Worm (Caenorhabditis elegans) whole organism, L2 larva: ENCODE data around the gene mdt-26.

Source experiments
- C34F6.9 ChIP-seq: fragments of 150-350 bp; optimal IDR thresholded peaks from 2 replicates; lab custom pipeline; 2014; ENCODE audit warnings: missing biosample characterization, missing genetic modification characterization
- F13H6.1 ChIP-seq: sonication (generic microtip); optimal IDR thresholded peaks from 2 replicates; lab custom pipeline; 2016; ENCODE audit warnings: missing genetic modification characterization, missing compliant biosample characterization
- R02D3.7 ChIP-seq: fragments of 150-350 bp; optimal IDR thresholded peaks from 2 replicates; lab custom pipeline; 2014; ENCODE audit warnings: missing biosample characterization, missing genetic modification characterization
- Y55F3AM.14 ChIP-seq: fragments of 200-800 bp; sonication (Bioruptor generic); optimal IDR thresholded peaks from 2 replicates; lab custom pipeline; 2018; ENCODE audit warnings: mild to moderate bottlenecking, missing genetic modification characterization, missing compliant biosample characterization
- ZK546.5 ChIP-seq: sonication (generic microtip); optimal IDR thresholded peaks from 2 replicates; lab custom pipeline; 2017; ENCODE audit warnings: missing biosample characterization, missing genetic modification characterization
- alr-1 ChIP-seq: fragments of 150-350 bp; optimal IDR thresholded peaks from 2 replicates; lab custom pipeline; 2014; ENCODE audit warnings: missing biosample characterization, missing genetic modification characterization
- ceh-16 ChIP-seq: fragments of 150-350 bp; optimal IDR thresholded peaks from 2 replicates; lab custom pipeline; 2014; ENCODE audit warnings: missing biosample characterization, missing genetic modification characterization
- crh-2 ChIP-seq: sonication (generic microtip); optimal IDR thresholded peaks from 2 replicates; lab custom pipeline; 2017; ENCODE audit warnings: missing biosample characterization, missing genetic modification characterization
- dmd-4 ChIP-seq: sonication (generic microtip); optimal IDR thresholded peaks from 2 replicates; lab custom pipeline; 2017; ENCODE audit warnings: missing biosample characterization, missing genetic modification characterization
- egl-27 ChIP-seq: sonication (generic microtip); optimal IDR thresholded peaks from 3 replicates; lab custom pipeline; 2017; ENCODE audit warnings: missing biosample characterization, missing genetic modification reagents, missing genetic modification characterization
- elt-1 ChIP-seq: fragments of 150-350 bp; optimal IDR thresholded peaks from 2 replicates; lab custom pipeline; 2014; ENCODE audit warnings: missing biosample characterization, missing genetic modification characterization
- elt-3 ChIP-seq: sonication (generic microtip); optimal IDR thresholded peaks from 2 replicates; lab custom pipeline; 2017; ENCODE audit warnings: missing biosample characterization, missing genetic modification characterization
- fos-1 ChIP-seq: fragments of 150-350 bp; optimal IDR thresholded peaks from 2 replicates; lab custom pipeline; 2014; ENCODE audit warnings: missing biosample characterization, missing genetic modification characterization
- gmeb-1 ChIP-seq: fragments of 150-350 bp; optimal IDR thresholded peaks from 2 replicates; lab custom pipeline; 2014; ENCODE audit warnings: missing biosample characterization, missing genetic modification characterization
- lin-11 ChIP-seq: fragments of 150-350 bp; sonication (generic microtip); optimal IDR thresholded peaks from 2 replicates; lab custom pipeline; 2014; ENCODE audit warnings: missing biosample characterization, missing genetic modification characterization, inconsistent platforms, mixed read lengths
- lsy-2 ChIP-seq, 2 experiments: fragments of 150-350 bp in 1 of 2; sonication (generic microtip) in 1 of 2; optimal IDR thresholded peaks; 2 replicates each; lab custom pipeline; 2014 to 2017; ENCODE audit warnings: missing biosample characterization in 2 of 2, missing genetic modification characterization in 2 of 2
- mdl-1 ChIP-seq, 2 experiments: fragments of 150-350 bp in 1 of 2; sonication (generic microtip) in 1 of 2; optimal IDR thresholded peaks; 2 replicates each; lab custom pipeline; 2017; ENCODE audit warnings: missing biosample characterization in 2 of 2, missing genetic modification characterization in 2 of 2
- nhr-10 ChIP-seq: sonication (generic microtip); optimal IDR thresholded peaks from 2 replicates; lab custom pipeline; 2017; ENCODE audit warnings: missing biosample characterization, missing genetic modification characterization
- nhr-11 ChIP-seq: fragments of 150-350 bp; optimal IDR thresholded peaks from 2 replicates; lab custom pipeline; 2014; ENCODE audit warnings: missing biosample characterization, missing genetic modification characterization
- nhr-12 ChIP-seq: fragments of 150-350 bp; optimal IDR thresholded peaks from 2 replicates; lab custom pipeline; 2014; ENCODE audit warnings: missing biosample characterization, missing genetic modification characterization
- nhr-129 ChIP-seq: fragments of 150-350 bp; optimal IDR thresholded peaks from 2 replicates; lab custom pipeline; 2014; ENCODE audit warnings: missing biosample characterization, missing genetic modification characterization
- nhr-21 ChIP-seq: fragments of 150-350 bp; optimal IDR thresholded peaks from 2 replicates; lab custom pipeline; 2014; ENCODE audit warnings: missing biosample characterization, missing genetic modification characterization
- nhr-23 ChIP-seq: fragments of 150-350 bp; optimal IDR thresholded peaks from 2 replicates; lab custom pipeline; 2014; ENCODE audit warnings: missing biosample characterization, missing genetic modification reagents, missing genetic modification characterization
- nhr-237 ChIP-seq: fragments of 150-350 bp; optimal IDR thresholded peaks from 2 replicates; lab custom pipeline; 2014; ENCODE audit warnings: missing biosample characterization, missing genetic modification characterization
- nhr-25 ChIP-seq: fragments of 150-350 bp; sonication (generic microtip); optimal IDR thresholded peaks from 3 replicates; lab custom pipeline; 2014; ENCODE audit warnings: missing biosample characterization, missing genetic modification characterization
- nhr-77 ChIP-seq: fragments of 150-350 bp; optimal IDR thresholded peaks from 2 replicates; lab custom pipeline; 2014; ENCODE audit warnings: missing biosample characterization, missing genetic modification characterization
- peb-1 ChIP-seq: fragments of 150-350 bp; optimal IDR thresholded peaks from 2 replicates; lab custom pipeline; 2014; ENCODE audit warnings: missing biosample characterization, missing genetic modification characterization
- sem-4 ChIP-seq: fragments of 150-350 bp; optimal IDR thresholded peaks from 2 replicates; lab custom pipeline; 2014; ENCODE audit warnings: missing biosample characterization, missing genetic modification reagents, missing genetic modification characterization
- skn-1 ChIP-seq: sonication (generic microtip); optimal IDR thresholded peaks from 2 replicates; lab custom pipeline; 2017; ENCODE audit warnings: missing biosample characterization, missing genetic modification characterization
- sma-3 ChIP-seq: sonication (generic microtip); optimal IDR thresholded peaks from 2 replicates; lab custom pipeline; 2016; ENCODE audit warnings: missing genetic modification reagents, missing genetic modification characterization, missing compliant biosample characterization
- sma-9 ChIP-seq, 2 experiments: fragments of 150-350 bp in 1 of 2; sonication (generic microtip) in 1 of 2; optimal IDR thresholded peaks; 2 replicates each; lab custom pipeline; 2014 to 2016; ENCODE audit warnings: missing genetic modification characterization in 2 of 2, mild to moderate bottlenecking in 1 of 2, missing biosample characterization in 1 of 2, missing compliant biosample characterization in 1 of 2, missing genetic modification reagents in 1 of 2, moderate library complexity in 1 of 2
- unc-39 ChIP-seq: fragments of 150-350 bp; optimal IDR thresholded peaks from 2 replicates; lab custom pipeline; 2014; ENCODE audit warnings: missing biosample characterization, missing genetic modification characterization
- unc-55 ChIP-seq: fragments of 150-350 bp; sonication (generic microtip); optimal IDR thresholded peaks from 3 replicates; lab custom pipeline; 2014; ENCODE audit warnings: missing biosample characterization, missing genetic modification reagents, missing genetic modification characterization
- zag-1 ChIP-seq: fragments of 150-350 bp; optimal IDR thresholded peaks from 2 replicates; lab custom pipeline; 2014; ENCODE audit warnings: missing biosample characterization, missing genetic modification characterization
- ztf-1 ChIP-seq: fragments of 200-800 bp; sonication (Bioruptor generic); conservative IDR thresholded peaks from 2 replicates; pipeline ENCODE4 v1.3.6; 2022; ENCODE audit warnings: missing genetic modification characterization, missing compliant biosample characterization
- ztf-4 ChIP-seq: fragments of 150-350 bp; optimal IDR thresholded peaks from 2 replicates; lab custom pipeline; 2014; ENCODE audit warnings: missing biosample characterization, missing genetic modification characterization

Gene mdt-26

DNA sequence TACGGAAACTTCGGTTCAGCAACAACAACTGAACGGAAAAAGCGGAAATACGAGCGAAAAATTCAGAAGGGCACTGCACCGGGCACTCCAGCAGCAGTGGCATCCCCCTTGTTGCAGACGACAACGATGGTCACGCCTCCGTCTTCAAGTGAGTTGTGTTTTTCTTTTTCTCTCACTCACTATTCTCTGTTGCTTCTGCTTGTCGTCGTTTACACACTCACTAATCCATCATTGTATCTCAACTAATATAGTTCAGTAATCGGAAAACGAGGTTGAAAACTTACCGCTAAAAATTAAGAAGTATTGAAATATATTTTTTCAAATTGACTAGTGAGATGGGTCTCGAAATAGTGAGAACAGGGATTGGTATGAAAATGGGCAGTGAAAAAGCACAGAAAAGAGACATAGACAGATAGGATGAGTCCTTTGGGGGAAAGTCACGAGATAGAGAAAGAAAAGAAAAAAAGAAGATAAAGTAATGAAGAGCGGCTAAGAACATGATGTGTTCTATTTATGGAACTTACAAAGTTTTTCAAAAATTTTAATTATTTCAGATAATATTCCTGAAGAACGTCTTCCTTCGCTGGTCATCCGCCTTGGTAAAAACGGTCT is 2.3 kb downstream of the mdt-26 start:
- TF ChIP-seq nhr-21 (tag; lab: Kevin White, UChicago) = no peak
- no peak for TF ChIP-seq R02D3.7 (tag; lab: Kevin White, UChicago)
- no peak for TF ChIP-seq sma-3 (GFP tag; lab: Kevin White, UChicago)
- no peak for TF ChIP-seq nhr-11 (tag; lab: Kevin White, UChicago)
- no peak for TF ChIP-seq peb-1 (tag; lab: Kevin White, UChicago)
- TF ChIP-seq lsy-2 (tag; optimal IDR thresholded peaks at IDR 0.05; lab: Kevin White, UChicago) = peak in 1 of 2 experiments; percentile 49
- no peak for TF ChIP-seq alr-1 (tag; lab: Kevin White, UChicago)
- TF ChIP-seq mdl-1 (tag; optimal IDR thresholded peaks at IDR 0.05; lab: Kevin White, UChicago) = no peak
- TF ChIP-seq nhr-237 (tag; lab: Kevin White, UChicago) = no peak
- peak; percentile 39 for TF ChIP-seq crh-2 (tag; lab: Kevin White, UChicago)
- no peak for TF ChIP-seq gmeb-1 (tag; lab: Kevin White, UChicago)
- no peak for TF ChIP-seq nhr-129 (tag; lab: Kevin White, UChicago)
- TF ChIP-seq ztf-1 (GFP tag; lab: Robert Waterston, UW) = no peak
- TF ChIP-seq ztf-4 (tag; lab: Kevin White, UChicago) = no peak
- TF ChIP-seq zag-1 (tag; lab: Kevin White, UChicago) = no peak
- no peak for TF ChIP-seq lin-11
- TF ChIP-seq Y55F3AM.14 (GFP tag; lab: Kevin White, UChicago) = no peak
- no peak for TF ChIP-seq fos-1 (tag; lab: Kevin White, UChicago)
- TF ChIP-seq unc-39 (tag; lab: Kevin White, UChicago) = no peak
- no peak for TF ChIP-seq ceh-16 (tag; lab: Kevin White, UChicago)
- no peak for TF ChIP-seq nhr-10
- peak; percentile 44 for TF ChIP-seq unc-55 (GFP tag; lab: Kevin White, UChicago)
- no peak for TF ChIP-seq nhr-77 (tag; lab: Kevin White, UChicago)
- TF ChIP-seq nhr-25 (tag; lab: Kevin White, UChicago) = no peak
- no peak for TF ChIP-seq egl-27 (tag; lab: Kevin White, UChicago)
- TF ChIP-seq elt-3 (tag; lab: Kevin White, UChicago) = no peak
- TF ChIP-seq elt-1 (tag; lab: Kevin White, UChicago) = no peak
- TF ChIP-seq sem-4 (tag; lab: Kevin White, UChicago) = no peak
- no peak for TF ChIP-seq ZK546.5 (tag; lab: Kevin White, UChicago)
- TF ChIP-seq F13H6.1 (tag; lab: Kevin White, UChicago) = no peak
- TF ChIP-seq C34F6.9 = peak; percentile 29
- no peak for TF ChIP-seq nhr-12 (tag; lab: Kevin White, UChicago)
- TF ChIP-seq sma-9 (GFP tag; optimal IDR thresholded peaks at IDR 0.05; lab: Kevin White, UChicago) = peak; percentile 4
- TF ChIP-seq sma-9 (tag; optimal IDR thresholded peaks at IDR 0.05; lab: Kevin White, UChicago) = no peak
- TF ChIP-seq nhr-23 (tag; lab: Kevin White, UChicago) = no peak
- TF ChIP-seq, all 48 proteins: peak for 5

DNA sequence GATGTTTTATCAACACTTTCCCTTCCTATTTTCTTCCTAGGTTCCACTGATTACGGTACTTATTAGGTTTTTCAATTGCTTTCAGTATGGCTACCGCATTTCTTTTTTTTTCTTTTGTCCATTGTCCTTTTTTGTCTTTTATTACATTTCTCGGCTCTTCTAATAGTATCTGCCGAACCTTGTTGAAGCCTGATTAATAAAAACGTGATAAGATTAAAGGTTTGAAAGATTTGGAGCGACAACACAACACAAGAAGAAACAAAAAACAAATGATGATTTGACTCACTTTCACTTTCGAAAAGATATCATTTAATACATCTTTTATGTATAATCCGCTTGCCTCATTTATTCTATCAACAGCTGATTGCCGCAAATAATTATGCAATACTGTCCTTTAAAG is 4.0 kb downstream of the mdt-26 start, which contains the start of gene C25H3.15:
C25H3.15 (plus strand) TSS at position 301 of the 400 bp plus-strand sequence.
- TF ChIP-seq ceh-16 (tag; lab: Kevin White, UChicago) (no peak), ztf-1 (GFP tag; lab: Robert Waterston, UW) (no peak), nhr-10 (no peak), nhr-25 (tag; lab: Kevin White, UChicago) (no peak), dmd-4 (tag; lab: Kevin White, UChicago) (no peak), nhr-23 (tag; lab: Kevin White, UChicago) (no peak), lin-11 (no peak), nhr-237 (tag; lab: Kevin White, UChicago) (no peak), R02D3.7 (tag; lab: Kevin White, UChicago) (no peak), nhr-77 (tag; lab: Kevin White, UChicago) (no peak), nhr-129 (tag; lab: Kevin White, UChicago) (no peak), peb-1 (tag; lab: Kevin White, UChicago) (no peak), alr-1 (tag; lab: Kevin White, UChicago) (no peak)

DNA sequence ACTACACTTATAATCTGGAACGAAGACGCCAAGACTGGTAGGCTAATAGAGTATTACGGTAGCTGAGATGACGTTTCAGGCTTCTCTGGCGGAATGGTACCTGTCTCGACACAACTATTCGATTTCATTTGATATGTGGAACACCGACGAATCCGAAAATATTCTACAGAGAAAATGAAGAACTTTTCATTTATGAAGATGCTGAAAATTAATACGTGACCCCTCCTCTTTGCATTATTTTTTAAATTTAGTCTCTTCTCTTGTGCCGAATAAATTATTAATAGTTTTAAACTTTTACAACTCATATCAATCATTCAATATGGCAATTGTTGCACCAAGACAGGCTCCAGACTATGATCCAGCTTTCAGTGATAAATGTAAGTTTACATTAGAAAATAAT is 5.0 kb downstream of the mdt-26 start, which contains the start of gene C25H3.16:
C25H3.16 (plus strand) TSS at position 301 of the 400 bp plus-strand sequence.
- no peak for TF ChIP-seq skn-1 (tag; lab: Kevin White, UChicago)
- TF ChIP-seq egl-27 (tag; lab: Kevin White, UChicago) = no peak
- no peak for TF ChIP-seq nhr-10
- TF ChIP-seq elt-3 (tag; lab: Kevin White, UChicago) = no peak
- no peak for TF ChIP-seq mdl-1 (tag; optimal IDR thresholded peaks at IDR 0.05; lab: Kevin White, UChicago)
- no peak for TF ChIP-seq nhr-12 (tag; lab: Kevin White, UChicago)
- no peak for TF ChIP-seq zag-1 (tag; lab: Kevin White, UChicago)
- no peak for TF ChIP-seq alr-1 (tag; lab: Kevin White, UChicago)
- TF ChIP-seq ZK546.5 (tag; lab: Kevin White, UChicago) = no peak
- TF ChIP-seq, all 48 proteins: peak for 0
